Worm (Caenorhabditis elegans): ENCODE results near the gene mob-2.

The mob-2 gene

DNA sequence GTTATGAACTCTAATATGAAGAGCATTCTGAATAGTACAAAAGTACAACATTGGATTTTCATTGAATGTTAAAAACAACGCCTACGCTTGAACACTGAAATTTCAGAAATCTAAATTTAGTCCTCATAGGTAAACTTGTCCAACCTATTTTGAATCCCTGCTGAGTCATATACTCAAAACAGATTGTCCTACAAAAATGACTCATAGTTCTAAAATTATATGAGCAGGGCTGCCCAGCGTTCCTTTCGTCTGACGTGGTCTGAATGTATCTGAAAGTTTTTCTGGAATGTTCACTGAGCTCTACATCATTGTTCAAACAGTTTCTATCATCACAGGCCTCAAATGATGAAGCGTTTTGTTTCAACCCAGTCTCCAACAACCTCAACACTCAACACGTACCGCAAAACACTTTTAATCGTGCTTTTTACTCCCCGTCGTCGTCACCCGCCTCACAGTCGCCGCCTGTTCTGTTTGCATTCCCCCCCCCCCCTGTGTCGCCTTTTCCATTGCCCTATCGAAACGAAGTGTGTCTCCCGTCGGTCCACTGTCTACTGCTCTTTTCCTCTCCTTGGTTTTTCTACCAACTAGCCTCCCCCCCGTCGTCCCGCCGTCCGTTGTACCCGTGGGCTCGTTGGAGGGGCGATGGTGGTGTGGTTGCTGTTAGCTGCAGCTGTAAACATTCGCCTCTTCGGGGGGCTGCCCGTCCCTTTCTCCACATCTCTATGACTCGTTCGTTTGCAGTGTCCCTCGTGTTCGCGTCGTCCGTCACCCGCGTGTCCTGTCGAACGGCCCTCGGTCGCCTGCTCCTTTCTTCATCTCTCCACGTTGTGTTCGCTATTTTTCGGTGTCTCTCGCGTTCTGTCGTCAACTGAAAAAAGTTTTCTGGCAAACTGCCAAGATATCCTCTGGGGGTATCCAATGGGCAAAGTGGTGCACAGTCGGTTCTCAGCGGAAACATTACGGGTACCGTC lies 25.8 kb downstream of the mob-2 start (continued):
- TF ChIP-seq hlh-30 (tag; optimal IDR thresholded peaks at IDR 0.05; ENCODE audit: insufficient read depth) (peak; percentile 94), lin-29 (GFP tag; IDR thresholded peaks at IDR 0.05) (no peak), hmg-1.1 (GFP tag; IDR thresholded peaks at IDR 0.05) (peak; percentile 75), nhr-41 (GFP tag; IDR thresholded peaks at IDR 0.05) (no peak), spr-1 (tag; optimal IDR thresholded peaks at IDR 0.05) (no peak), F37D6.2 (tag; optimal IDR thresholded peaks at IDR 0.05) (peak; percentile 26), duxl-1 (tag; optimal IDR thresholded peaks at IDR 0.05; ENCODE audit: poor library complexity) (peak; percentile 26), daf-19 (GFP tag; conservative IDR thresholded peaks at IDR 0.05) (no peak), mxl-3 (GFP tag; optimal IDR thresholded peaks at IDR 0.05) (peak; percentile 91), vab-7 (GFP tag; IDR thresholded peaks at IDR 0.05) (no peak), nhr-11 (tag; optimal IDR thresholded peaks at IDR 0.05) (peak; percentile 87), daf-16 (GFP tag; optimal IDR thresholded peaks at IDR 0.05) (peak; percentile 18 to 67), daf-16 (tag; optimal IDR thresholded peaks at IDR 0.05) (peak; percentile 77), fos-1 (tag; optimal IDR thresholded peaks at IDR 0.05) (peak; percentile 15), nhr-25 (tag; optimal IDR thresholded peaks at IDR 0.05; ENCODE audit: borderline replicate concordance, insufficient read depth) (no peak), tra-1 (GFP tag; IDR thresholded peaks at IDR 0.05) (0 out of 2 replicates have a peak, but pooled peaks have one; percentile 61), nhr-48 (tag; optimal IDR thresholded peaks at IDR 0.05) (peak; percentile 51)

DNA sequence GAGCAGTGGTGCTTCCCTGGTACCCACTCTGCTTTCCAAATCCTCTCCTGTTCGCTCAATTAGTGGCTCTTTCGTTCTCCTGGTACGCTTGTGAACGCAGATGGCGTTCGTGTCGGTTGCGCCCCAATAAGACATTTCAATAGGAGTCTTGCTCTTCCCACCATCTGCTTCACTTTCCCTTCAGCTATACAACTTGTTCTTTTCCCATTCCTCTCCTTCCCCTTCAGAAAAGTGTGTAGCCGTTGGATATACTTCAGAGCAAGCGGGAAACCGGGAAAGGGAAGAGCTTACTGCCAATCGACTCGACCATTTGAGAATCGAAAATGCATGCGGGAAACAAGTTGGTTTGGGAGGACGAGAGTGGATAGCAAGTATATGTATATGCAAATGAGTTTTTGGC lies 26.6 kb downstream of the mob-2 start:
- TF ChIP-seq snpc-1.2 (GFP tag; IDR thresholded peaks at IDR 0.05) (no peak), Y48G9A.11 (GFP tag; IDR thresholded peaks at IDR 0.05) (no peak), F10B5.3 (tag; optimal IDR thresholded peaks at IDR 0.05) (no peak), zip-2 (tag; optimal IDR thresholded peaks at IDR 0.05) (no peak), rbr-2 (tag; optimal IDR thresholded peaks at IDR 0.05) (peak; percentile 43), nhr-102 (tag; optimal IDR thresholded peaks at IDR 0.05) (peak; percentile 6)

DNA sequence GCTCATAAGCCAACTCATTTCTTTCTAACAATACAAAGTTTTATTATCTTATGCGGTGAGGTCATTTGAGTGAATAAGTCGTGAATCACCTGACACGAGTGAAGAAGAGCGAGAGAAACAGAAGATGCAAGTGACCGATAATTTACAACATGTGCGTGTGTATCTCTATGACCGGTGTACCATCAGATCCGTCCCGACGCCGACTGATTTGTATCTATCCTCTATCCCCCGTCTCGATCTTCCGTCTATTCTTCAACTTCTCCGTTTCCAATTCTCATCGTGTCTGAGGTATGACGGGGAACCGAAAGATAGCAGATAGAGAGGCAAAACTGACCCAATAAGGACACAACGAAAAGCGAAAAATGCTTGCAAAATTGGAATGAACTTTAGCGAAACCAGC lies 28.4 kb downstream of the mob-2 start, which contains the start of gene F09A5.3:
Gene F09A5.3, plus strand, starts transcription at position 162 of the 400 bp plus-strand sequence.
- TF ChIP-seq ceh-44 (GFP tag; IDR thresholded peaks at IDR 0.05) = no peak
- TF ChIP-seq nhr-28 (tag; optimal IDR thresholded peaks at IDR 0.05) = peak; percentile 21
- no peak for TF ChIP-seq nhr-6 (tag; optimal IDR thresholded peaks at IDR 0.05)
- TF ChIP-seq hlh-11 (tag; optimal IDR thresholded peaks at IDR 0.05) = peak; percentile 66
- no peak for TF ChIP-seq zfp-2 (tag; optimal IDR thresholded peaks at IDR 0.05)
- TF ChIP-seq hmg-1.1 (GFP tag; IDR thresholded peaks at IDR 0.05) = no peak
- TF ChIP-seq nhr-10 (tag; optimal IDR thresholded peaks at IDR 0.05) = no peak
- no peak for TF ChIP-seq lsy-2 (tag; optimal IDR thresholded peaks at IDR 0.05)
- no peak for TF ChIP-seq zip-11 (GFP tag; IDR thresholded peaks at IDR 0.05)
- TF ChIP-seq lin-1 (GFP tag; IDR thresholded peaks at IDR 0.05) = no peak
- peak; percentile 6 for TF ChIP-seq nhr-11 (tag; optimal IDR thresholded peaks at IDR 0.05)
- no peak for TF ChIP-seq attf-4 (tag; optimal IDR thresholded peaks at IDR 0.05)
- no peak for TF ChIP-seq tra-1 (GFP tag; IDR thresholded peaks at IDR 0.05)
- TF ChIP-seq aly-2 (tag; optimal IDR thresholded peaks at IDR 0.05) = no peak
- peak in 1 of 2 experiments; percentile 99 for TF ChIP-seq unc-62 (GFP tag; optimal IDR thresholded peaks at IDR 0.05 in 1 of 2)
- no peak for TF ChIP-seq unc-62 (tag; optimal IDR thresholded peaks at IDR 0.05)
- no peak for TF ChIP-seq nhr-237 (tag; optimal IDR thresholded peaks at IDR 0.05)
- no peak for TF ChIP-seq snpc-4 (tag; optimal IDR thresholded peaks at IDR 0.05)
- TF ChIP-seq lin-29 (GFP tag; IDR thresholded peaks at IDR 0.05) = no peak
- TF ChIP-seq arid-1 (GFP tag; conservative IDR thresholded peaks at IDR 0.05) = 0 out of 2 replicates have a peak, but pooled peaks have one; percentile 19
- TF ChIP-seq aha-1 (tag) = peak; percentile 5
- TF ChIP-seq daf-12 (tag; optimal IDR thresholded peaks at IDR 0.05) = no peak
- TF ChIP-seq dmd-6 (GFP tag; IDR thresholded peaks at IDR 0.05) = peak; percentile 31; the same call in 1 of the 2 replicates
- TF ChIP-seq Y5F2A.4 (GFP tag; optimal IDR thresholded peaks at IDR 0.05) = no peak
- TF ChIP-seq mes-2 (tag; optimal IDR thresholded peaks at IDR 0.05; ENCODE audit: poor library complexity, severe bottlenecking) = peak; percentile 17
- no peak for TF ChIP-seq daf-19 (GFP tag; conservative IDR thresholded peaks at IDR 0.05)
- no peak for TF ChIP-seq zip-2 (tag; optimal IDR thresholded peaks at IDR 0.05)
- peak; percentile 8 for TF ChIP-seq F10B5.3 (tag; optimal IDR thresholded peaks at IDR 0.05)
- peak; percentile 79 for TF ChIP-seq mxl-3 (GFP tag; optimal IDR thresholded peaks at IDR 0.05)
- TF ChIP-seq D1046.2 (GFP tag; IDR thresholded peaks at IDR 0.05) = no peak
- TF ChIP-seq php-3 (GFP tag; IDR thresholded peaks at IDR 0.05) = peak; percentile 53; the same call in 1 of the 2 replicates
- TF ChIP-seq fos-1 (tag; optimal IDR thresholded peaks at IDR 0.05) = no peak

Data from whole organism, L4 larva.